Fruit fly (Drosophila melanogaster): ENCODE data around the gene CG15042.

Gene CG15042

DNA sequence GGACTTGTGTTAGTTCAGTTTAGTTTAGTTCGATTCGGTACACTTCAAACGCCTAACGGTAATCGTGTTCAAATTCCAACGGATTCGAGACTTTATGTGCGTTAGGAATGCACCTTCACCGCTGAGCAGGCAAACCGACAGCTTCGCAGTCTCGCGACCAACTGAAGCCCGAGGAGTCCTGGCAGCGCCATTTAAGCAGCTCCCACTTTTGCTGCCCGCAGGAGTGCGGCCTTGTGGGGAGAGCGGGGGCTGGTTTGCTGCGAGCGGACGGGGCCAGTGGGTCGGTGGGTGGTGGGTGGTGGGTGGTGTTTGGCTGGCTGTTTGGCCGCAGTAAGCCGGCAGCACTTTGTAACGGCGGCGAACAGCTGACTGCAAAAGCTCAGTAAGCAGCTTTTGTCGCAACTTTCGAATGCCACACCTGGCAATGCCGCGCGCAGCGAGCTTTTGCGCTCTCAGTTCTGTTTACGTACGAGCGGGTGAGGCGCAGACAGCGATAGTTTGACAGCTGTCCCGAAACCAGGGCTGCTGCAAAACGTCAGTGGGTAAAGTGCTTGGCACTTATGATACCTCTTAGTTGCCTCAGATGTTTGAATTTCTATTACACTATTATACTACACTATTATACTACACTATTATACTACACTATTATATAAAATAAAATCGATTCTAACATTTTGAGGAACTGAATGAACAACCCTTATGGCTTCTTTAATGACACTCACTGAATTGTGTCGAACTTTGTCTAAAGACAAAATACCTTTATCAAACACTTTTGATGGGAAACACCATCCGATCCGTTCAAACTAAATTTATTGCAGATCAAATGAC is 48.5 kb downstream of the CG15042 start, which contains the start of gene CG32547 (continued):
- no peak for TF ChIP-seq gcm2 (GFP tag; optimal IDR thresholded peaks at IDR 0.05)
- TF ChIP-seq CG2120 (GFP tag; optimal IDR thresholded peaks at IDR 0.05): peak; percentile 5
- TF ChIP-seq MBD-R2 (GFP tag; IDR thresholded peaks at IDR 0.05): peak; percentile 40
- peak; percentile 21 for TF ChIP-seq CG4424 (GFP tag; optimal IDR thresholded peaks at IDR 0.05)
- peak; percentile 84 for TF ChIP-seq psq (GFP tag; optimal IDR thresholded peaks at IDR 0.05)
- peak; percentile 13 for TF ChIP-seq Meics (GFP tag; optimal IDR thresholded peaks at IDR 0.05)
- TF ChIP-seq ci (GFP tag; IDR thresholded peaks at IDR 0.05): 0 out of 3 replicates have a peak, but pooled peaks have one; percentile 34
- TF ChIP-seq CG2678 (tag; optimal IDR thresholded peaks at IDR 0.05): peak; percentile 23
- peak; percentile 6 for TF ChIP-seq nmo (GFP tag; optimal IDR thresholded peaks at IDR 0.05)
- TF ChIP-seq CG14441 (GFP tag; IDR thresholded peaks at IDR 0.05): 0 out of 2 replicates have a peak, but pooled peaks have one; percentile 26
- TF ChIP-seq Xrp1 (GFP tag; IDR thresholded peaks at IDR 0.05): peak; percentile 36; the same call in 1 of the 2 replicates
